Worm (Caenorhabditis elegans) whole organism, L4 larva: ENCODE measurements around the gene K08F9.1.

Experiments used
- Y48G9A.11 ChIP-seq: fragments of 200-800 bp; sonication (Bioruptor generic); IDR thresholded peaks from 2 replicates; pipeline ENCODE4 v1.3.6; 2022; ENCODE audit warnings: missing genetic modification reagents, missing genetic modification characterization, missing compliant biosample characterization
- aly-2 ChIP-seq: sonication (generic microtip); optimal IDR thresholded peaks from 2 replicates; lab custom pipeline; 2018; ENCODE audit warnings: missing biosample characterization, missing genetic modification characterization
- ceh-20 ChIP-seq: fragments of 200-800 bp; sonication (Bioruptor generic); IDR thresholded peaks from 2 replicates; pipeline ENCODE4 v1.3.6; 2022; ENCODE audit warnings: missing genetic modification reagents, missing genetic modification characterization, missing compliant biosample characterization
- lin-1 ChIP-seq: fragments of 200-800 bp; sonication (Bioruptor generic); IDR thresholded peaks from 2 replicates; pipeline ENCODE4 v1.3.6; 2022; ENCODE audit warnings: missing genetic modification reagents, missing genetic modification characterization, missing compliant biosample characterization
- lin-39 ChIP-seq: fragments of 150-350 bp; optimal IDR thresholded peaks from 2 replicates; lab custom pipeline; 2014; ENCODE audit warnings: missing biosample characterization, missing genetic modification reagents, missing genetic modification characterization
- lsy-2 ChIP-seq, 2 experiments: fragments of 150-350 bp in 1 of 2; sonication (generic microtip) in 1 of 2; optimal IDR thresholded peaks; 2 replicates each; lab custom pipeline; 2014 to 2017; ENCODE audit warnings: missing biosample characterization in 2 of 2, missing genetic modification characterization in 2 of 2
- unc-39 ChIP-seq: sonication (generic microtip); optimal IDR thresholded peaks from 2 replicates; lab custom pipeline; 2017; ENCODE audit warnings: missing biosample characterization, missing genetic modification characterization
- ztf-11 ChIP-seq: fragments of 150-350 bp; optimal IDR thresholded peaks from 2 replicates; lab custom pipeline; 2014; ENCODE audit warnings: missing biosample characterization, missing genetic modification characterization

- TF ChIP-seq Y48G9A.11 (GFP tag; lab: Robert Waterston, UW) (no peak), aly-2 (tag; lab: Kevin White, UChicago) (no peak), unc-39 (no peak), ceh-20 (no peak), lin-1 (GFP tag; lab: Robert Waterston, UW) (no peak), ztf-11 (tag; lab: Kevin White, UChicago) (no peak), lin-39 (no peak), lsy-2 (tag; optimal IDR thresholded peaks at IDR 0.05; lab: Kevin White, UChicago) (no peak)
Observed at ce11 chrV:15158691-15159090, 15.5 kb upstream of the K08F9.1 start, which contains the start of gene str-45.
